Fruit fly (Drosophila melanogaster) whole organism, embryonic: ENCODE results near the gene MICAL-like.

Source experiments
- Asciz ChIP-seq: fragments of 200-800 bp; sonication (Bioruptor generic); optimal IDR thresholded peaks from 2 replicates; lab custom pipeline; 2017; ENCODE audit warnings: missing biosample characterization, mild to moderate bottlenecking, missing genetic modification characterization, missing genetic modification reagents
- CG11247 ChIP-seq: fragments of 200-800 bp; sonication (Bioruptor generic); IDR thresholded peaks from 2 replicates; pipeline ENCODE4 v1.3.6; 2022; ENCODE audit warnings: missing biosample characterization, missing genetic modification characterization
- CG11398 ChIP-seq: fragments of 200-800 bp; sonication (Bioruptor generic); optimal IDR thresholded peaks from 2 replicates; lab custom pipeline; 2016; ENCODE audit warnings: missing biosample characterization, missing genetic modification characterization
- CG11695 ChIP-seq: fragments of 200-800 bp; sonication (Bioruptor generic); IDR thresholded peaks from 3 replicates; pipeline ENCODE4 v1.3.6; 2022; ENCODE audit warnings: missing biosample characterization, missing genetic modification characterization
- CG12071 ChIP-seq: fragments of 200-800 bp; sonication (Bioruptor generic); optimal IDR thresholded peaks from 3 replicates; lab custom pipeline; 2018; ENCODE audit warnings: missing biosample characterization, mild to moderate bottlenecking, missing genetic modification characterization
- CG12391 ChIP-seq: fragments of 200-800 bp; sonication (Bioruptor generic); optimal IDR thresholded peaks from 3 replicates; lab custom pipeline; 2018; ENCODE audit warnings: missing biosample characterization, mild to moderate bottlenecking, missing genetic modification characterization, moderate library complexity
- CG13624 ChIP-seq: fragments of 200-800 bp; sonication (Bioruptor generic); optimal IDR thresholded peaks from 2 replicates; lab custom pipeline; 2016; ENCODE audit warnings: missing biosample characterization, missing genetic modification characterization
- CG14667 ChIP-seq: fragments of 200-800 bp; sonication (Bioruptor generic); IDR thresholded peaks from 2 replicates; pipeline ENCODE4 v1.3.6; 2022; ENCODE audit warnings: missing biosample characterization, missing genetic modification characterization
- CG14860 ChIP-seq: fragments of 200-800 bp; sonication (Bioruptor generic); IDR thresholded peaks from 3 replicates; pipeline ENCODE4 v1.3.6; 2022; ENCODE audit warnings: missing biosample characterization, missing genetic modification characterization; ENCODE audit not compliant: partially characterized antibody
- CG15514 ChIP-seq: fragments of 200-800 bp; sonication (Bioruptor generic); optimal IDR thresholded peaks from 3 replicates; lab custom pipeline; 2017; ENCODE audit warnings: missing biosample characterization, missing genetic modification characterization, mild to moderate bottlenecking, moderate library complexity, missing genetic modification reagents
- CG15601 ChIP-seq: fragments of 200-800 bp; sonication (Bioruptor generic); optimal IDR thresholded peaks from 3 replicates; lab custom pipeline; 2019; ENCODE audit warnings: missing biosample characterization, mild to moderate bottlenecking, missing genetic modification characterization, moderate library complexity
- CG1647 ChIP-seq: fragments of 200-800 bp; sonication (Bioruptor generic); optimal IDR thresholded peaks from 3 replicates; lab custom pipeline; 2016; ENCODE audit warnings: missing biosample characterization, missing genetic modification characterization
- CG33213 ChIP-seq: fragments of 200-800 bp; sonication (Bioruptor generic); optimal IDR thresholded peaks from 3 replicates; lab custom pipeline; 2016; ENCODE audit warnings: missing biosample characterization, missing genetic modification characterization
- CG3847 ChIP-seq: fragments of 200-800 bp; sonication (Bioruptor generic); IDR thresholded peaks from 2 replicates; pipeline ENCODE4 v1.3.6; 2022; ENCODE audit warnings: missing biosample characterization, missing genetic modification characterization
- CG4820 ChIP-seq: fragments of 200-800 bp; sonication (Bioruptor generic); optimal IDR thresholded peaks from 3 replicates; lab custom pipeline; 2016; ENCODE audit warnings: missing biosample characterization, missing genetic modification characterization
- CG4854 ChIP-seq: fragments of 200-800 bp; sonication (Bioruptor generic); optimal IDR thresholded peaks from 2 replicates; lab custom pipeline; 2016; ENCODE audit warnings: missing biosample characterization, missing genetic modification characterization, inconsistent platforms
- CG7357 ChIP-seq: fragments of 200-800 bp; sonication (Bioruptor generic); IDR thresholded peaks from 3 replicates; pipeline ENCODE4 v1.3.6; 2022; ENCODE audit warnings: missing biosample characterization, missing genetic modification characterization
- CG7745 ChIP-seq: fragments of 200-800 bp; sonication (Bioruptor generic); optimal IDR thresholded peaks from 2 replicates; lab custom pipeline; 2018; ENCODE audit warnings: missing biosample characterization, mild to moderate bottlenecking, missing genetic modification characterization, moderate library complexity
- CG8944 ChIP-seq: fragments of 200-800 bp; sonication (Bioruptor generic); optimal IDR thresholded peaks from 3 replicates; lab custom pipeline; 2016; ENCODE audit warnings: missing biosample characterization, missing genetic modification characterization
- CG9609 ChIP-seq: fragments of 200-800 bp; sonication (Bioruptor generic); optimal IDR thresholded peaks from 3 replicates; lab custom pipeline; 2016; ENCODE audit warnings: missing biosample characterization, missing genetic modification characterization
- CG9932 ChIP-seq: fragments of 200-800 bp; sonication (Bioruptor generic); IDR thresholded peaks from 2 replicates; pipeline ENCODE4 v1.3.6; 2022; ENCODE audit warnings: missing biosample characterization, missing genetic modification characterization
- D19B ChIP-seq: fragments of 200-800 bp; sonication (Bioruptor generic); optimal IDR thresholded peaks from 2 replicates; lab custom pipeline; 2017; ENCODE audit warnings: missing biosample characterization, mild to moderate bottlenecking, missing genetic modification characterization
- E2f2 ChIP-seq: fragments of 200-800 bp; sonication (Bioruptor generic); IDR thresholded peaks from 2 replicates; pipeline ENCODE4 v1.3.6; 2022; ENCODE audit warnings: missing biosample characterization, missing genetic modification characterization
- Ets97D ChIP-seq: fragments of 200-800 bp; sonication (Bioruptor generic); optimal IDR thresholded peaks from 3 replicates; lab custom pipeline; 2016; ENCODE audit warnings: missing biosample characterization, missing genetic modification characterization
- Gug ChIP-seq: fragments of 200-800 bp; sonication (Bioruptor generic); IDR thresholded peaks from 4 replicates; pipeline ENCODE4 v1.3.6; 2022; ENCODE audit warnings: missing biosample characterization, missing genetic modification characterization
- H2.0 ChIP-seq: fragments of 200-800 bp; sonication (Bioruptor generic); IDR thresholded peaks from 2 replicates; pipeline ENCODE4 v1.3.6; 2022; ENCODE audit warnings: missing biosample characterization, missing genetic modification characterization
- Med ChIP-seq: fragments of 200-800 bp; sonication (Bioruptor generic); peaks from one replicate; lab custom pipeline; 2016; ENCODE audit warnings: missing biosample characterization, missing genetic modification characterization, mild to moderate bottlenecking, inconsistent platforms, moderate library complexity
- Myb ChIP-seq: fragments of 200-800 bp; sonication (Bioruptor generic); optimal IDR thresholded peaks from 2 replicates; lab custom pipeline; 2016; ENCODE audit warnings: missing biosample characterization, missing genetic modification characterization
- Neu2 ChIP-seq: fragments of 200-800 bp; sonication (Bioruptor generic); optimal IDR thresholded peaks from 3 replicates; lab custom pipeline; 2016; ENCODE audit warnings: missing biosample characterization, missing genetic modification characterization, borderline replicate concordance
- Poxn ChIP-seq: fragments of 200-800 bp; sonication (Bioruptor generic); IDR thresholded peaks from 2 replicates; pipeline ENCODE4 v1.3.6; 2022; ENCODE audit warnings: missing biosample characterization, missing genetic modification characterization
- Sry-δ ChIP-seq: fragments of 200-800 bp; sonication (Bioruptor generic); optimal IDR thresholded peaks from 2 replicates; lab custom pipeline; 2016; ENCODE audit warnings: missing biosample characterization, missing genetic modification characterization
- Ssrp ChIP-seq: fragments of 200-800 bp; sonication (Bioruptor generic); optimal IDR thresholded peaks from 2 replicates; lab custom pipeline; 2018; ENCODE audit warnings: missing biosample characterization, mild to moderate bottlenecking, missing genetic modification characterization, moderate library complexity
- ac ChIP-seq: fragments of 200-800 bp; sonication (Bioruptor generic); optimal IDR thresholded peaks from 3 replicates; lab custom pipeline; 2017; ENCODE audit warnings: missing biosample characterization, mild to moderate bottlenecking, missing genetic modification characterization
- bab2 ChIP-seq: fragments of 200-800 bp; sonication (Bioruptor generic); optimal IDR thresholded peaks from 2 replicates; lab custom pipeline; 2016; ENCODE audit warnings: missing biosample characterization, missing genetic modification characterization
- bsh ChIP-seq, 2 experiments: fragments of 200-800 bp; sonication (Bioruptor generic); optimal IDR thresholded peaks; 2 replicates each; lab custom pipeline; 2017 to 2018; ENCODE audit warnings: mild to moderate bottlenecking in 2 of 2, missing biosample characterization in 2 of 2, missing genetic modification characterization in 2 of 2, moderate library complexity in 1 of 2
- crp ChIP-seq, 2 experiments: fragments of 200-800 bp; sonication (Bioruptor generic); optimal IDR thresholded peaks; 2 replicates in 1 of 2; 3 replicates in 1 of 2; lab custom pipeline; 2017; ENCODE audit warnings: missing biosample characterization in 2 of 2, missing genetic modification characterization in 2 of 2, mild to moderate bottlenecking in 1 of 2, moderate library complexity in 1 of 2
- dpn ChIP-seq, 2 experiments: fragments of 200-800 bp; sonication (Bioruptor generic); optimal IDR thresholded peaks; 3 replicates each; lab custom pipeline; 2016; ENCODE audit warnings: missing biosample characterization in 2 of 2, missing genetic modification characterization in 2 of 2
- ems ChIP-seq: fragments of 200-800 bp; sonication (Bioruptor generic); optimal IDR thresholded peaks from 3 replicates; lab custom pipeline; 2016; ENCODE audit warnings: missing biosample characterization, missing genetic modification characterization
- hb ChIP-seq: fragments of 200-800 bp; sonication (Bioruptor generic); IDR thresholded peaks from 3 replicates; pipeline ENCODE4 v1.3.6; 2022; ENCODE audit warnings: missing biosample characterization, missing genetic modification characterization; ENCODE audit not compliant: partially characterized antibody
- her ChIP-seq: fragments of 200-800 bp; sonication (Bioruptor generic); optimal IDR thresholded peaks from 2 replicates; lab custom pipeline; 2016; ENCODE audit warnings: missing biosample characterization, missing genetic modification characterization
- hkb ChIP-seq, 2 experiments: fragments of 200-800 bp in 1 of 2; fragments of >200 bp in 1 of 2; sonication (Bioruptor generic) in 1 of 2; IDR thresholded peaks in 1 of 2; optimal IDR thresholded peaks in 1 of 2; 2 replicates each; pipeline versions ENCODE4 v1.3.6 to Lab custom; 2017 to 2022; ENCODE audit warnings: missing biosample characterization in 1 of 2, missing genetic modification characterization in 1 of 2
- jumu ChIP-seq: fragments of 200-800 bp; sonication (Bioruptor generic); optimal IDR thresholded peaks from 3 replicates; lab custom pipeline; 2016; ENCODE audit warnings: missing biosample characterization, missing genetic modification characterization
- lmd ChIP-seq: fragments of 200-800 bp; sonication (Bioruptor generic); IDR thresholded peaks from 2 replicates; pipeline ENCODE4 v1.3.6; 2022; ENCODE audit warnings: missing biosample characterization, missing genetic modification characterization
- mam ChIP-seq: fragments of 200-800 bp; sonication (Bioruptor generic); optimal IDR thresholded peaks from 3 replicates; lab custom pipeline; 2016; ENCODE audit warnings: missing biosample characterization, missing genetic modification characterization
- pzg ChIP-seq: fragments of 200-800 bp; sonication (Bioruptor generic); optimal IDR thresholded peaks from 3 replicates; lab custom pipeline; 2018; ENCODE audit warnings: missing biosample characterization, mild to moderate bottlenecking, missing genetic modification characterization, moderate library complexity
- row ChIP-seq: fragments of 200-800 bp; sonication (Bioruptor generic); IDR thresholded peaks from 3 replicates; pipeline ENCODE4 v1.3.6; 2022; ENCODE audit warnings: missing biosample characterization, missing genetic modification characterization
- sens ChIP-seq: fragments of 200-800 bp; sonication (Bioruptor generic); peaks from one replicate; lab custom pipeline; 2016; ENCODE audit warnings: missing biosample characterization, missing genetic modification characterization
- sens-2 ChIP-seq: fragments of 200-800 bp; sonication (Bioruptor generic); IDR thresholded peaks from 2 replicates; pipeline ENCODE4 v1.3.6; 2022; ENCODE audit warnings: missing biosample characterization, missing genetic modification characterization
- vnd ChIP-seq: fragments of 200-800 bp; sonication (Bioruptor generic); IDR thresholded peaks from 3 replicates; pipeline ENCODE4 v1.3.6; 2022; ENCODE audit warnings: missing biosample characterization, missing genetic modification characterization; ENCODE audit not compliant: partially characterized antibody
- zen2 ChIP-seq: fragments of 200-800 bp; sonication (Bioruptor generic); IDR thresholded peaks from 3 replicates; pipeline ENCODE4 v1.3.6; 2022; ENCODE audit warnings: missing biosample characterization, missing genetic modification characterization; ENCODE audit not compliant: partially characterized antibody

The MICAL-like gene

DNA sequence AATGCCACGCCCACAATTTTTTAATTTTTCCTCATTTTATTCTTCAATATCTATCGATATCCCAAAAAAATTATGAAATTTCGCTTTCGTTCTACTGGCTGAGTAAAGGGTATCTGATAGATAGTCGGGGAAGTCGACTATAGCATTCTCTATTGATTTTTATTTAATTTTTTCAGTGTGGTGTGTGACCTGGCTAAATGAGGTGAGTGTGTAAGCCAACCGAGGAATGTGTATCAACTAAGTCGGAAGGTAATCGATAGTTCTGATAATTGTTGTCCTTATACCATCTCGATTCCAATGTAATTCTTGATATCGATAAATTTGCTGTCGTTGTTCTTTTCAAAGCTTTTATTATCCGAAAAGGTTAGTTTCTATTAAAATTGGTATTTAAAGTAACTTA lies 8.6 kb downstream of the MICAL-like start, which contains the start of gene CG11263 (continued):
- TF ChIP-seq CG15601 (tag; lab: Kevin White, UChicago) (peak; percentile 21), CG12071 (no peak), Ets97D (peak; percentile 84), bsh (GFP tag; optimal IDR thresholded peaks at IDR 0.05; lab: Kevin White, UChicago) (no peak), CG3847 (GFP tag; lab: Robert Waterston, UW) (peak; percentile 42), ems (GFP tag; lab: Kevin White, UChicago) (peak; percentile 50), CG7357 (GFP tag; lab: Robert Waterston, UW) (no peak), row (peak; percentile 62), CG12391 (tag; lab: Kevin White, UChicago) (peak; percentile 43), CG9609 (GFP tag; lab: Kevin White, UChicago) (peak; percentile 18), CG11398 (GFP tag; lab: Kevin White, UChicago) (peak; percentile 14), CG7745 (no peak), CG1647 (GFP tag; lab: Kevin White, UChicago) (peak; percentile 58), ac (no peak), hb (peak; percentile 83), CG4854 (GFP tag; lab: Kevin White, UChicago) (peak; percentile 50), vnd (GFP tag; lab: Robert Waterston, UW) (peak; percentile 75), Ssrp (tag; lab: Kevin White, UChicago) (peak; percentile 13), sens (peak; percentile 88), CG9932 (GFP tag; lab: Robert Waterston, UW) (peak; percentile 67; the same call in 1 of the 2 replicates), Sry-δ (GFP tag; lab: Kevin White, UChicago) (peak; percentile 94), Med (GFP tag; lab: Kevin White, UChicago) (peak; percentile 94), lmd (GFP tag; lab: Robert Waterston, UW) (no peak; the same call in 1 of the 2 replicates), H2.0 (GFP tag; lab: Robert Waterston, UW) (peak; percentile 36; the same call in 1 of the 2 replicates), Gug (peak; percentile 53; the same call in 1 of the 4 replicates), bab2 (peak; percentile 50), E2f2 (GFP tag; lab: Robert Waterston, UW) (peak; percentile 75), hkb (optimal IDR thresholded peaks at IDR 0.05; lab: Kevin White, UChicago) (no peak), hkb (GFP tag; IDR thresholded peaks at IDR 0.05; lab: Robert Waterston, UW) (peak; percentile 49; the same call in 1 of the 2 replicates), jumu (GFP tag; lab: Kevin White, UChicago) (peak; percentile 34), CG33213 (peak; percentile 82), pzg (GFP tag; lab: Kevin White, UChicago) (peak; percentile 84), CG8944 (GFP tag; lab: Kevin White, UChicago) (peak; percentile 50), CG11695 (GFP tag; lab: Robert Waterston, UW) (peak; percentile 26; the same call in 1 of the 3 replicates), CG4820 (GFP tag; lab: Kevin White, UChicago) (peak; percentile 43), sens-2 (GFP tag; lab: Robert Waterston, UW) (no peak), Neu2 (GFP tag; lab: Kevin White, UChicago) (no peak), CG14860 (GFP tag; lab: Robert Waterston, UW) (peak; percentile 86), her (GFP tag; lab: Kevin White, UChicago) (peak; percentile 53), zen2 (GFP tag; lab: Robert Waterston, UW) (peak; percentile 74), CG13624 (peak; percentile 65), Poxn (no peak), CG15514 (GFP tag; lab: Kevin White, UChicago) (peak; percentile 69), crp (GFP tag; optimal IDR thresholded peaks at IDR 0.05; lab: Kevin White, UChicago) (peak in 1 of 2 experiments; percentile 49), dpn (GFP tag; optimal IDR thresholded peaks at IDR 0.05; lab: Kevin White, UChicago) (peak; percentile 57 to 62), Asciz (GFP tag; lab: Kevin White, UChicago) (no peak), CG14667 (GFP tag; lab: Robert Waterston, UW) (peak; percentile 35; the same call in 1 of the 2 replicates), mam (peak; percentile 71), Myb (GFP tag; lab: Kevin White, UChicago) (peak; percentile 79), CG11247 (GFP tag; lab: Robert Waterston, UW) (0 out of 2 replicates have a peak, but pooled peaks have one; percentile 37), D19B (GFP tag; lab: Kevin White, UChicago) (peak; percentile 38)
